Worm (Caenorhabditis elegans) whole organism, late embryonic: ENCODE data around the gene ins-8.

Experiments
- ceh-2 ChIP-seq: sonication (generic microtip); optimal IDR thresholded peaks from 2 replicates; lab custom pipeline; 2016; ENCODE audit warnings: missing genotype, missing genetic modification characterization, missing compliant biosample characterization
- ceh-31 ChIP-seq: sonication (generic microtip); optimal IDR thresholded peaks from 2 replicates; lab custom pipeline; 2016; ENCODE audit warnings: missing genetic modification characterization, missing compliant biosample characterization
- ceh-9 ChIP-seq: sonication (generic microtip); optimal IDR thresholded peaks from 2 replicates; lab custom pipeline; 2016; ENCODE audit warnings: mild to moderate bottlenecking, missing genetic modification characterization, inconsistent platforms, missing compliant biosample characterization
- fkh-10 ChIP-seq: fragments of 150-350 bp; optimal IDR thresholded peaks from 2 replicates; lab custom pipeline; 2014; ENCODE audit warnings: missing biosample characterization, missing genetic modification reagents, missing genetic modification characterization
- nhr-11 ChIP-seq: fragments of 150-350 bp; optimal IDR thresholded peaks from 2 replicates; lab custom pipeline; 2014; ENCODE audit warnings: missing biosample characterization, missing genetic modification characterization
- pha-4 ChIP-seq: fragments of 150-350 bp; optimal IDR thresholded peaks from 2 replicates; lab custom pipeline; 2018; ENCODE audit warnings: missing biosample characterization, missing genetic modification reagents, missing genetic modification characterization
- pqm-1 ChIP-seq: sonication (generic microtip); optimal IDR thresholded peaks from 2 replicates; lab custom pipeline; 2016; ENCODE audit warnings: missing genetic modification characterization, missing compliant biosample characterization
- sox-4 ChIP-seq: sonication (generic microtip); optimal IDR thresholded peaks from 2 replicates; lab custom pipeline; 2017; ENCODE audit warnings: mild to moderate bottlenecking, missing genetic modification characterization, inconsistent platforms, missing compliant biosample characterization
- tbx-7 ChIP-seq: sonication (generic microtip); optimal IDR thresholded peaks from 2 replicates; lab custom pipeline; 2016; ENCODE audit warnings: missing genotype, missing genetic modification characterization, missing compliant biosample characterization

DNA sequence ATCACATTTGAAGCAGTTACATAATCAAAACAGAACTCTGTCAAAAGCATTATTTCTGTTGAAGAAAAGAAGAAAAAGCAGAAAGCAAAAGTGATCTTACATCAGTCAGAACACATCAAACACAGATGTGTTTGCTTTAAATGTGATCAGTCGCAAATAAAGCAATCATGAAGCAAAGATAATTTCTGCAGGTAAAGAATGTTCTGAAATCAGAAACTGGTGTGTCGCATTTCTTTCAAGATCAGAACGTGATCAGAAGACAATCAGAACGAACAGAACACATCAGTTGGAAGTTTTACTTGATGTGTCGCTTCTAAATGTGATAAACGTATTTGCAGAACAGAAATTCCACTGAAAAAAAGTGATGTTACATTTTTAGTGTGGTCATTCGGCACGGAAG, 18.3 kb upstream of the ins-8 start:
- TF ChIP-seq tbx-7 (tag; lab: Kevin White, UChicago), result no peak
- no peak for TF ChIP-seq sox-4 (tag; lab: Kevin White, UChicago)
- TF ChIP-seq ceh-31 (tag; lab: Kevin White, UChicago), result no peak
- TF ChIP-seq pqm-1, result no peak
- TF ChIP-seq ceh-2 (tag; lab: Kevin White, UChicago), result no peak
- no peak for TF ChIP-seq pha-4
- no peak for TF ChIP-seq fkh-10 (GFP tag; lab: Kevin White, UChicago)
- no peak for TF ChIP-seq ceh-9 (tag; lab: Kevin White, UChicago)
- TF ChIP-seq nhr-11, result no peak
